Fruit fly (Drosophila melanogaster) whole organism, embryonic: ENCODE data around the gene CG7094.

Experiments used
- CG12104 ChIP-seq: fragments of 200-800 bp; sonication (Bioruptor generic); optimal IDR thresholded peaks from 3 replicates; lab custom pipeline; 2016; ENCODE audit warnings: missing biosample characterization, missing genetic modification characterization
- CG3407 ChIP-seq: fragments of 200-800 bp; sonication (Bioruptor generic); optimal IDR thresholded peaks from 2 replicates; lab custom pipeline; 2018; ENCODE audit warnings: missing biosample characterization, mild to moderate bottlenecking, missing genetic modification characterization
- sisA ChIP-seq: fragments of 200-800 bp; sonication (Bioruptor generic); IDR thresholded peaks from 2 replicates; pipeline ENCODE4 v1.3.6; 2022; ENCODE audit warnings: missing biosample characterization, missing genetic modification characterization

DNA sequence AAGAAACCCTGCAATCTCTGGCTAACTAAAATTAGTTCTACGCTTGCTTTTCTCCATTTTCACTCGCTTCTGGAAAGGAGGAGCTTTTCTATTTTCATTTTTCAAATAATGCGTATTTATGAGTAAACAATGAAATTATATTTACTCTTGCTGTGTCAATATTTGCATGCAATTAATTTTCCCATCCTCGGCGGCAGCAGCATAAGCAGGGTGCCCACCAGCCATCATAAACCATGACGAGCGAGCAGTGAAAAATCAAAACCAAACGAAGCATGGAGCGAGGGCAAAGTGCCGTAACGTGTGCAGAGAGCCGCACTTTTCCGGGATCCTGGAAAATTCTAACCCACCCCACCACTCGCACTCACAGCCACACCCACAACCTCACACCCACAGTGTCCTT lies 21.8 kb downstream of the CG7094 start:
- TF ChIP-seq sisA (GFP tag; lab: Robert Waterston, UW) (no peak), CG12104 (no peak), CG3407 (no peak)
